Worm (Caenorhabditis elegans) whole organism, young adult: Measurements from ENCODE around the gene R166.3.

Experiments
- B0035.1 ChIP-seq: sonication (generic microtip); optimal IDR thresholded peaks from 2 replicates; lab custom pipeline; 2016; ENCODE audit warnings: missing genetic modification characterization, mild to moderate bottlenecking, missing compliant biosample characterization, missing genotype, missing genetic modification reagents
- B0261.1 ChIP-seq: sonication (generic microtip); optimal IDR thresholded peaks from 2 replicates; lab custom pipeline; 2016; ENCODE audit warnings: mild to moderate bottlenecking, missing genetic modification characterization, moderate library complexity, missing compliant biosample characterization
- C17E4.6 ChIP-seq: fragments of 200-800 bp; sonication (Bioruptor generic); IDR thresholded peaks from 2 replicates; pipeline ENCODE4 v1.3.6; 2022; ENCODE audit warnings: missing genetic modification reagents, missing genetic modification characterization, missing compliant biosample characterization
- D2030.7 ChIP-seq: fragments of 200-800 bp; sonication (Bioruptor generic); IDR thresholded peaks from 2 replicates; pipeline ENCODE4 v1.3.6; 2022; ENCODE audit warnings: missing genetic modification reagents, missing genetic modification characterization, missing compliant biosample characterization
- F10E7.11 ChIP-seq: sonication (generic microtip); optimal IDR thresholded peaks from 2 replicates; lab custom pipeline; 2017; ENCODE audit warnings: mild to moderate bottlenecking, missing genetic modification characterization, moderate library complexity, missing compliant biosample characterization
- F22D6.2 ChIP-seq: sonication (generic microtip); optimal IDR thresholded peaks from 2 replicates; lab custom pipeline; 2016; ENCODE audit warnings: mild to moderate bottlenecking, missing genetic modification characterization, missing compliant biosample characterization
- F23B12.7 ChIP-seq: sonication (generic microtip); optimal IDR thresholded peaks from 2 replicates; lab custom pipeline; 2017; ENCODE audit warnings: missing genetic modification characterization, mild to moderate bottlenecking, missing compliant biosample characterization, antibody characterized with exemption, moderate library complexity; ENCODE audit not compliant: insufficient read depth
- K11D2.4 ChIP-seq: fragments of 200-800 bp; sonication (Bioruptor generic); IDR thresholded peaks from 2 replicates; pipeline ENCODE4 v1.3.6; 2022; ENCODE audit warnings: missing genetic modification reagents, missing genetic modification characterization, missing compliant biosample characterization
- K12H6.12 ChIP-seq: fragments of 200-800 bp; sonication (Bioruptor generic); optimal IDR thresholded peaks from 2 replicates; lab custom pipeline; 2018; ENCODE audit warnings: mild to moderate bottlenecking, missing genetic modification characterization, missing compliant biosample characterization
- Y56A3A.18 ChIP-seq: fragments of 200-800 bp; sonication (Bioruptor generic); IDR thresholded peaks from 2 replicates; pipeline ENCODE4 v1.3.6; 2022; ENCODE audit warnings: missing genetic modification reagents, missing genetic modification characterization, missing compliant biosample characterization
- ama-1 ChIP-seq, 3 experiments: fragments of 150-350 bp in 1 of 3; sonication (generic microtip) in 2 of 3; optimal IDR thresholded peaks; 2 replicates each; lab custom pipeline; 2014 to 2018; ENCODE audit warnings: missing biosample characterization in 2 of 3, missing genetic modification characterization in 2 of 3, missing genetic modification reagents in 2 of 3
- aptf-2 ChIP-seq: fragments of 200-800 bp; sonication (Bioruptor generic); conservative IDR thresholded peaks from 2 replicates; pipeline ENCODE4 v1.3.6; 2022; ENCODE audit warnings: missing genetic modification reagents, missing genetic modification characterization, missing compliant biosample characterization
- atf-7 ChIP-seq: sonication (generic microtip); optimal IDR thresholded peaks from 2 replicates; lab custom pipeline; 2017; ENCODE audit warnings: mild to moderate bottlenecking, missing genetic modification characterization, missing compliant biosample characterization
- attf-5 ChIP-seq: fragments of 200-800 bp; sonication (Bioruptor generic); optimal IDR thresholded peaks from 2 replicates; lab custom pipeline; 2018; ENCODE audit warnings: mild to moderate bottlenecking, missing genetic modification characterization, missing compliant biosample characterization
- attf-6 ChIP-seq: fragments of 200-800 bp; sonication (Bioruptor generic); IDR thresholded peaks from 2 replicates; pipeline ENCODE4 v1.3.6; 2022; ENCODE audit warnings: missing genetic modification reagents, missing genetic modification characterization, missing compliant biosample characterization
- ccch-3 ChIP-seq: fragments of 200-800 bp; sonication (Bioruptor generic); optimal IDR thresholded peaks from 2 replicates; lab custom pipeline; 2018; ENCODE audit warnings: mild to moderate bottlenecking, missing genetic modification characterization, missing compliant biosample characterization
- cebp-2 ChIP-seq: fragments of 200-800 bp; sonication (Bioruptor generic); IDR thresholded peaks from 2 replicates; pipeline ENCODE4 v1.3.6; 2022; ENCODE audit warnings: missing genetic modification characterization, missing compliant biosample characterization
- chd-7 ChIP-seq: sonication (generic microtip); optimal IDR thresholded peaks from 2 replicates; lab custom pipeline; 2016; ENCODE audit warnings: mild to moderate bottlenecking, missing genetic modification characterization, moderate library complexity, missing compliant biosample characterization
- die-1 ChIP-seq: sonication (generic microtip); optimal IDR thresholded peaks from 2 replicates; lab custom pipeline; 2016; ENCODE audit warnings: missing genotype, mild to moderate bottlenecking, missing genetic modification characterization, missing compliant biosample characterization
- dpff-1 ChIP-seq: sonication (generic microtip); optimal IDR thresholded peaks from 2 replicates; lab custom pipeline; 2017; ENCODE audit warnings: mild to moderate bottlenecking, missing genetic modification characterization, missing compliant biosample characterization
- ets-4 ChIP-seq: fragments of 200-800 bp; sonication (Bioruptor generic); optimal IDR thresholded peaks from 2 replicates; lab custom pipeline; 2018; ENCODE audit warnings: mild to moderate bottlenecking, missing genetic modification characterization, missing compliant biosample characterization
- fkh-3 ChIP-seq: sonication (generic microtip); optimal IDR thresholded peaks from 2 replicates; lab custom pipeline; 2016; ENCODE audit warnings: mild to moderate bottlenecking, missing genetic modification characterization, missing compliant biosample characterization
- hlh-26 ChIP-seq: fragments of 200-800 bp; sonication (Bioruptor generic); conservative IDR thresholded peaks from 2 replicates; pipeline ENCODE4 v1.3.6; 2022; ENCODE audit warnings: missing genetic modification reagents, missing genetic modification characterization, missing compliant biosample characterization
- hmg-1.2 ChIP-seq: fragments of 200-800 bp; sonication (Bioruptor generic); IDR thresholded peaks from 2 replicates; pipeline ENCODE4 v1.3.6; 2022; ENCODE audit warnings: missing genetic modification reagents, missing genetic modification characterization, missing compliant biosample characterization
- hmg-20 ChIP-seq: fragments of 200-800 bp; sonication (Bioruptor generic); IDR thresholded peaks from 2 replicates; pipeline ENCODE4 v1.3.6; 2022; ENCODE audit warnings: missing genetic modification reagents, missing genetic modification characterization, missing compliant biosample characterization
- hrde-1 ChIP-seq: sonication (generic microtip); optimal IDR thresholded peaks from 2 replicates; lab custom pipeline; 2016; ENCODE audit warnings: missing genetic modification characterization, mild to moderate bottlenecking, missing compliant biosample characterization, moderate library complexity, missing genotype, missing genetic modification reagents, borderline replicate concordance
- lag-1 ChIP-seq: fragments of 200-800 bp; sonication (Bioruptor generic); IDR thresholded peaks from 2 replicates; pipeline ENCODE4 v1.3.6; 2022; ENCODE audit warnings: missing genetic modification reagents, missing genetic modification characterization, missing compliant biosample characterization
- let-607 ChIP-seq, 2 experiments: fragments of 200-800 bp in 1 of 2; sonication (Bioruptor generic) in 1 of 2; sonication (generic microtip) in 1 of 2; optimal IDR thresholded peaks; 2 replicates each; lab custom pipeline; 2016 to 2018; ENCODE audit warnings: mild to moderate bottlenecking in 2 of 2, missing compliant biosample characterization in 2 of 2, missing genetic modification characterization in 2 of 2, moderate library complexity in 2 of 2, missing genotype in 1 of 2
- lin-26 ChIP-seq: fragments of 200-800 bp; sonication (Bioruptor generic); IDR thresholded peaks from 2 replicates; pipeline ENCODE4 v1.3.6; 2022; ENCODE audit warnings: missing genetic modification reagents, missing genetic modification characterization, missing compliant biosample characterization
- lin-35 ChIP-seq, 3 experiments: fragments of 150-350 bp in 2 of 3; sonication (generic microtip) in 1 of 3; optimal IDR thresholded peaks; 2 replicates each; lab custom pipeline; 2014 to 2018; ENCODE audit warnings: missing biosample characterization in 3 of 3, missing genetic modification characterization in 3 of 3, missing genetic modification reagents in 3 of 3
- lin-40 ChIP-seq: sonication (generic microtip); optimal IDR thresholded peaks from 2 replicates; lab custom pipeline; 2016; ENCODE audit warnings: missing genetic modification characterization, mild to moderate bottlenecking, missing compliant biosample characterization, missing genotype, missing genetic modification reagents
- lin-54 ChIP-seq: fragments of 200-800 bp; sonication (Bioruptor generic); optimal IDR thresholded peaks from 2 replicates; lab custom pipeline; 2018; ENCODE audit warnings: mild to moderate bottlenecking, missing genetic modification characterization, missing compliant biosample characterization
- madf-3 ChIP-seq: fragments of 200-800 bp; sonication (Bioruptor generic); IDR thresholded peaks from 2 replicates; pipeline ENCODE4 v1.3.6; 2022; ENCODE audit warnings: missing genetic modification reagents, missing genetic modification characterization, missing compliant biosample characterization
- madf-6 ChIP-seq: fragments of 200-800 bp; sonication (Bioruptor generic); IDR thresholded peaks from 2 replicates; pipeline ENCODE4 v1.3.6; 2022; ENCODE audit warnings: missing genetic modification reagents, missing genetic modification characterization, missing compliant biosample characterization
- mes-4 ChIP-seq: sonication (generic microtip); optimal IDR thresholded peaks from 2 replicates; lab custom pipeline; 2016; ENCODE audit warnings: missing genotype, missing genetic modification characterization, missing compliant biosample characterization
- nfya-2 ChIP-seq: fragments of 200-800 bp; sonication (Bioruptor generic); IDR thresholded peaks from 2 replicates; pipeline ENCODE4 v1.3.6; 2022; ENCODE audit warnings: missing genetic modification reagents, missing genetic modification characterization, missing compliant biosample characterization
- nhr-120 ChIP-seq: fragments of 200-800 bp; sonication (Bioruptor generic); IDR thresholded peaks from 2 replicates; pipeline ENCODE4 v1.3.6; 2022; ENCODE audit warnings: missing genetic modification characterization, missing compliant biosample characterization
- nhr-27 ChIP-seq: fragments of 200-800 bp; sonication (Bioruptor generic); optimal IDR thresholded peaks from 2 replicates; lab custom pipeline; 2018; ENCODE audit warnings: mild to moderate bottlenecking, missing genetic modification characterization, moderate library complexity, missing compliant biosample characterization
- rec-8 ChIP-seq, 2 experiments: sonication (generic microtip); optimal IDR thresholded peaks; 2 replicates each; lab custom pipeline; 2016; ENCODE audit warnings: mild to moderate bottlenecking in 2 of 2, missing genetic modification characterization in 2 of 2, missing genetic modification reagents in 2 of 2, missing genotype in 2 of 2, missing biosample characterization in 1 of 2, missing compliant biosample characterization in 1 of 2, moderate library complexity in 1 of 2
- repo-1 ChIP-seq: sonication (generic microtip); optimal IDR thresholded peaks from 2 replicates; lab custom pipeline; 2017; ENCODE audit warnings: mild to moderate bottlenecking, missing genetic modification characterization, missing compliant biosample characterization
- rpc-1 ChIP-seq, 2 experiments: fragments of 150-350 bp in 1 of 2; sonication (generic microtip) in 1 of 2; optimal IDR thresholded peaks; 2 replicates each; lab custom pipeline; 2014 to 2018; ENCODE audit warnings: missing biosample characterization in 1 of 2, missing genetic modification characterization in 1 of 2, missing genetic modification reagents in 1 of 2, missing genotype in 1 of 2
- snpc-1.1 ChIP-seq: sonication (generic microtip); optimal IDR thresholded peaks from 2 replicates; lab custom pipeline; 2017; ENCODE audit warnings: missing genetic modification characterization, mild to moderate bottlenecking, missing compliant biosample characterization, antibody characterized with exemption, moderate library complexity, missing genotype, missing genetic modification reagents; ENCODE audit not compliant: insufficient read depth
- tbp1 ChIP-seq: fragments of 200-800 bp; sonication (Bioruptor generic); optimal IDR thresholded peaks from 2 replicates; lab custom pipeline; 2018; ENCODE audit warnings: mild to moderate bottlenecking, missing genetic modification characterization, missing compliant biosample characterization
- tbx-9 ChIP-seq: sonication (generic microtip); optimal IDR thresholded peaks from 2 replicates; lab custom pipeline; 2016; ENCODE audit warnings: borderline replicate concordance, missing genetic modification characterization, inconsistent platforms, missing compliant biosample characterization
- zfh-2 ChIP-seq: fragments of 200-800 bp; sonication (Bioruptor generic); conservative IDR thresholded peaks from 2 replicates; pipeline ENCODE4 v1.3.6; 2022; ENCODE audit warnings: missing genetic modification reagents, missing genetic modification characterization, missing compliant biosample characterization
- ztf-26 ChIP-seq: sonication (generic microtip); optimal IDR thresholded peaks from 2 replicates; lab custom pipeline; 2017; ENCODE audit warnings: missing genetic modification characterization, missing compliant biosample characterization
- ztf-28 ChIP-seq: fragments of 200-800 bp; sonication (Bioruptor generic); IDR thresholded peaks from 2 replicates; pipeline ENCODE4 v1.3.6; 2022; ENCODE audit warnings: missing genetic modification reagents, missing genetic modification characterization, missing compliant biosample characterization

Gene R166.3

ce11 chrII:10502491-10503063 lies 36.6 kb downstream of the R166.3 start, which contains the start of gene myrf-1 (continued):
- peak; percentile 65; the same call in 1 of the 2 replicates for TF ChIP-seq K11D2.4 (GFP tag; lab: Robert Waterston, UW)
- TF ChIP-seq lin-54 (GFP tag; lab: Kevin White, UChicago): peak; percentile 50
- no peak for TF ChIP-seq F22D6.2 (tag; lab: Kevin White, UChicago)
- no peak for TF ChIP-seq tbx-9
- TF ChIP-seq F10E7.11: no peak
- TF ChIP-seq ztf-28 (GFP tag; lab: Robert Waterston, UW): no peak
- peak; percentile 100 for TF ChIP-seq zfh-2 (GFP tag; lab: Robert Waterston, UW)
- TF ChIP-seq chd-7 (tag; lab: Kevin White, UChicago): peak; percentile 79
- TF ChIP-seq D2030.7 (GFP tag; lab: Robert Waterston, UW): no peak
- TF ChIP-seq B0261.1: no peak
- TF ChIP-seq lin-40 (tag; lab: Kevin White, UChicago): peak; percentile 73
- peak; percentile 12 for TF ChIP-seq F23B12.7 (tag; lab: Kevin White, UChicago)
- no peak for TF ChIP-seq mes-4 (tag; lab: Kevin White, UChicago)
- peak; percentile 91 for TF ChIP-seq hmg-1.2
- peak in 1 of 3 experiments; percentile 22 for TF ChIP-seq lin-35 (GFP tag; optimal IDR thresholded peaks at IDR 0.05; lab: Kevin White, UChicago)
- no peak for TF ChIP-seq nfya-2
- TF ChIP-seq Y56A3A.18 (GFP tag; lab: Robert Waterston, UW): no peak
- TF ChIP-seq hlh-26 (GFP tag; lab: Robert Waterston, UW): no peak
- no peak for TF ChIP-seq aptf-2
- TF ChIP-seq lag-1 (GFP tag; lab: Robert Waterston, UW): no peak
- TF ChIP-seq madf-3 (GFP tag; lab: Robert Waterston, UW): no peak; the same call in 1 of the 2 replicates
- TF ChIP-seq ztf-26 (tag; lab: Kevin White, UChicago): peak; percentile 33
- no peak for TF ChIP-seq hrde-1 (tag; lab: Kevin White, UChicago)
- no peak for TF ChIP-seq ccch-3 (GFP tag; lab: Kevin White, UChicago)
- no peak for TF ChIP-seq rpc-1 (optimal IDR thresholded peaks at IDR 0.05; lab: Kevin White, UChicago)
- TF ChIP-seq rpc-1 (tag; optimal IDR thresholded peaks at IDR 0.05; lab: Kevin White, UChicago): no peak
- peak; percentile 57 to 65 for TF ChIP-seq let-607 (tag; optimal IDR thresholded peaks at IDR 0.05; lab: Kevin White, UChicago)
- no peak for TF ChIP-seq B0035.1 (tag; lab: Kevin White, UChicago)
- no peak for TF ChIP-seq ama-1 (optimal IDR thresholded peaks at IDR 0.05; lab: Kevin White, UChicago)
- no peak for TF ChIP-seq ama-1 (GFP tag; optimal IDR thresholded peaks at IDR 0.05; lab: Kevin White, UChicago)
- TF ChIP-seq attf-5 (GFP tag; lab: Kevin White, UChicago): peak; percentile 87
- TF ChIP-seq dpff-1 (tag; lab: Kevin White, UChicago): no peak
- TF ChIP-seq atf-7 (tag; lab: Kevin White, UChicago): peak; percentile 44
- TF ChIP-seq fkh-3 (tag; lab: Kevin White, UChicago): no peak
- TF ChIP-seq madf-6: peak; percentile 12; the same call in 1 of the 2 replicates
- no peak for TF ChIP-seq nhr-27 (tag; lab: Kevin White, UChicago)
- peak; percentile 88 for TF ChIP-seq K12H6.12 (tag; lab: Kevin White, UChicago)
- peak; percentile 40 for TF ChIP-seq hmg-20 (GFP tag; lab: Robert Waterston, UW)
- TF ChIP-seq rec-8 (tag; optimal IDR thresholded peaks at IDR 0.05; lab: Kevin White, UChicago): no peak
- TF ChIP-seq lin-26 (GFP tag; lab: Robert Waterston, UW): peak; percentile 79
- TF ChIP-seq die-1 (tag; lab: Kevin White, UChicago): peak; percentile 62
- TF ChIP-seq ets-4 (GFP tag; lab: Kevin White, UChicago): peak; percentile 64
- no peak for TF ChIP-seq snpc-1.1
- TF ChIP-seq tbp1: no peak
- TF ChIP-seq cebp-2 (GFP tag; lab: Robert Waterston, UW): no peak
- TF ChIP-seq nhr-120: no peak
- no peak for TF ChIP-seq attf-6
- no peak for TF ChIP-seq C17E4.6 (GFP tag; lab: Robert Waterston, UW)
- TF ChIP-seq repo-1 (tag; lab: Kevin White, UChicago): peak; percentile 47
